Worm (Caenorhabditis elegans) whole organism, mixed stage, embryonic: Measurements from ENCODE around the gene acp-2.

Source experiments
- M03D4.4 ChIP-seq: sonication (generic microtip); optimal IDR thresholded peaks from 2 replicates; lab custom pipeline; 2017; ENCODE audit warnings: mild to moderate bottlenecking, missing genetic modification characterization, missing compliant biosample characterization
- bed-3 ChIP-seq: fragments of 200-800 bp; sonication (Bioruptor generic); optimal IDR thresholded peaks from 3 replicates; lab custom pipeline; 2018; ENCODE audit warnings: mild to moderate bottlenecking, missing genetic modification characterization, moderate library complexity, missing compliant biosample characterization
- blmp-1 ChIP-seq: fragments of 150-350 bp; optimal IDR thresholded peaks from 2 replicates; lab custom pipeline; 2014; ENCODE audit warnings: missing biosample characterization, missing genetic modification characterization
- ceh-39 ChIP-seq: fragments of 150-350 bp; optimal IDR thresholded peaks from 2 replicates; lab custom pipeline; 2014; ENCODE audit warnings: missing biosample characterization, missing genetic modification characterization
- ceh-43 ChIP-seq: fragments of 200-800 bp; sonication (Bioruptor generic); optimal IDR thresholded peaks from 2 replicates; lab custom pipeline; 2018; ENCODE audit warnings: mild to moderate bottlenecking, missing genetic modification characterization, moderate library complexity, missing compliant biosample characterization
- ceh-83 ChIP-seq: fragments of 200-800 bp; sonication (Bioruptor generic); optimal IDR thresholded peaks from 2 replicates; lab custom pipeline; 2018; ENCODE audit warnings: mild to moderate bottlenecking, missing genetic modification characterization, missing compliant biosample characterization
- cnd-1 ChIP-seq: fragments of 200-800 bp; sonication (Bioruptor generic); optimal IDR thresholded peaks from 2 replicates; lab custom pipeline; 2018; ENCODE audit warnings: mild to moderate bottlenecking, missing genetic modification characterization, missing compliant biosample characterization
- elt-1 ChIP-seq: sonication (generic microtip); optimal IDR thresholded peaks from 2 replicates; lab custom pipeline; 2017; ENCODE audit warnings: missing genetic modification characterization, mild to moderate bottlenecking, missing compliant biosample characterization, antibody characterized with exemption, moderate library complexity, borderline replicate concordance; ENCODE audit not compliant: insufficient read depth
- elt-3 ChIP-seq: fragments of 150-350 bp; optimal IDR thresholded peaks from 2 replicates; lab custom pipeline; 2014; ENCODE audit warnings: missing biosample characterization, missing genetic modification characterization
- flh-1 ChIP-seq: fragments of 200-800 bp; sonication (Bioruptor generic); optimal IDR thresholded peaks from 2 replicates; lab custom pipeline; 2018; ENCODE audit warnings: mild to moderate bottlenecking, missing genetic modification characterization, moderate library complexity, missing compliant biosample characterization
- ham-2 ChIP-seq: fragments of 200-800 bp; sonication (Bioruptor generic); optimal IDR thresholded peaks from 2 replicates; lab custom pipeline; 2018; ENCODE audit warnings: mild to moderate bottlenecking, missing genetic modification characterization, missing compliant biosample characterization
- hlh-1 ChIP-seq: fragments of 150-350 bp; optimal IDR thresholded peaks from 2 replicates; lab custom pipeline; 2014; ENCODE audit warnings: missing biosample characterization, missing genetic modification reagents, missing genetic modification characterization
- lin-32 ChIP-seq: fragments of 200-800 bp; sonication (Bioruptor generic); optimal IDR thresholded peaks from 2 replicates; lab custom pipeline; 2018; ENCODE audit warnings: mild to moderate bottlenecking, missing genetic modification characterization, missing compliant biosample characterization
- lsy-2 ChIP-seq: fragments of 150-350 bp; optimal IDR thresholded peaks from 2 replicates; lab custom pipeline; 2014; ENCODE audit warnings: missing biosample characterization, missing genetic modification characterization
- nhr-237 ChIP-seq: fragments of 150-350 bp; optimal IDR thresholded peaks from 2 replicates; lab custom pipeline; 2014; ENCODE audit warnings: missing biosample characterization, missing genetic modification characterization
- nhr-28 ChIP-seq: fragments of 150-350 bp; optimal IDR thresholded peaks from 2 replicates; lab custom pipeline; 2014; ENCODE audit warnings: missing biosample characterization, missing genetic modification characterization
- pha-4 ChIP-seq: fragments of 150-350 bp; optimal IDR thresholded peaks from 2 replicates; lab custom pipeline; 2018; ENCODE audit warnings: missing biosample characterization, missing genetic modification reagents, missing genetic modification characterization
- sem-2 ChIP-seq: fragments of 200-800 bp; sonication (Bioruptor generic); optimal IDR thresholded peaks from 2 replicates; lab custom pipeline; 2018; ENCODE audit warnings: mild to moderate bottlenecking, missing genetic modification characterization, missing compliant biosample characterization
- sptf-1 ChIP-seq: sonication (generic microtip); optimal IDR thresholded peaks from 2 replicates; lab custom pipeline; 2017; ENCODE audit warnings: mild to moderate bottlenecking, missing genetic modification characterization, moderate library complexity, missing compliant biosample characterization
- tbx-8 ChIP-seq: fragments of 200-800 bp; sonication (Bioruptor generic); optimal IDR thresholded peaks from 2 replicates; lab custom pipeline; 2018; ENCODE audit warnings: mild to moderate bottlenecking, missing genetic modification characterization, moderate library complexity, missing compliant biosample characterization
- unc-120 ChIP-seq: sonication (generic microtip); optimal IDR thresholded peaks from 2 replicates; lab custom pipeline; 2017; ENCODE audit warnings: missing genetic modification characterization, missing compliant biosample characterization; ENCODE audit not compliant: poor library complexity, severe bottlenecking
- unc-39 ChIP-seq: fragments of 150-350 bp; optimal IDR thresholded peaks from 2 replicates; lab custom pipeline; 2014; ENCODE audit warnings: missing biosample characterization, missing genetic modification characterization
- zip-8 ChIP-seq: fragments of 150-350 bp; optimal IDR thresholded peaks from 2 replicates; lab custom pipeline; 2014; ENCODE audit warnings: missing biosample characterization, missing genetic modification characterization

Gene acp-2

ce11 chrII:8385561-8385960, 46.3 kb downstream of the acp-2 start:
- no peak for TF ChIP-seq elt-1
- TF ChIP-seq bed-3 (GFP tag; lab: Kevin White, UChicago): no peak
- TF ChIP-seq flh-1 (GFP tag; lab: Kevin White, UChicago): no peak
- TF ChIP-seq pha-4: no peak
- no peak for TF ChIP-seq ceh-43 (GFP tag; lab: Kevin White, UChicago)
- TF ChIP-seq zip-8 (tag; lab: Kevin White, UChicago): no peak
- TF ChIP-seq lsy-2 (tag; lab: Kevin White, UChicago): no peak
- no peak for TF ChIP-seq elt-3
- no peak for TF ChIP-seq sptf-1 (tag; lab: Kevin White, UChicago)
- no peak for TF ChIP-seq sem-2 (GFP tag; lab: Kevin White, UChicago)
- no peak for TF ChIP-seq unc-120 (tag; lab: Kevin White, UChicago)
- TF ChIP-seq cnd-1: no peak
- no peak for TF ChIP-seq ham-2 (GFP tag; lab: Kevin White, UChicago)

ce11 chrII:8384344-8384743, 47.5 kb downstream of the acp-2 start:
- TF ChIP-seq ceh-39 (tag; lab: Kevin White, UChicago) (no peak), nhr-28 (tag; lab: Kevin White, UChicago) (no peak), ceh-83 (GFP tag; lab: Kevin White, UChicago) (no peak), hlh-1 (tag; lab: Kevin White, UChicago) (no peak)

- TF ChIP-seq nhr-28 (tag; lab: Kevin White, UChicago) (no peak), blmp-1 (no peak), M03D4.4 (tag; lab: Kevin White, UChicago) (no peak), pha-4 (no peak), lin-32 (GFP tag; lab: Kevin White, UChicago) (no peak), ceh-39 (tag; lab: Kevin White, UChicago) (no peak), nhr-237 (tag; lab: Kevin White, UChicago) (no peak), tbx-8 (no peak)
- TF ChIP-seq, all 35 proteins: peak for 0
These were observed 49.0 kb downstream of the acp-2 start for ce11 chrII:8382880-8383279.

- no peak for TF ChIP-seq lin-32 (GFP tag; lab: Kevin White, UChicago)
- TF ChIP-seq unc-39: no peak
These were observed 50.7 kb downstream of the acp-2 start, which contains the start of gene F49E12.12 for ce11 chrII:8381197-8381596. F49E12.12 (plus strand) TSS chrII:8381497.

ce11 chrII:8380188-8380587, 51.7 kb downstream of the acp-2 start:
- TF ChIP-seq pha-4 (no peak), nhr-237 (tag; lab: Kevin White, UChicago) (no peak), ceh-43 (GFP tag; lab: Kevin White, UChicago) (no peak)
- TF ChIP-seq, all 35 proteins: peak for 0
